Worm (Caenorhabditis elegans) whole organism, young adult: Measurements from ENCODE around the gene lgc-46.

Experiments
- F22D6.2 ChIP-seq: sonication (generic microtip); optimal IDR thresholded peaks from 2 replicates; lab custom pipeline; 2016; ENCODE audit warnings: mild to moderate bottlenecking, missing genetic modification characterization, missing compliant biosample characterization
- F39B2.1 ChIP-seq: fragments of 200-800 bp; sonication (Bioruptor generic); IDR thresholded peaks from 2 replicates; pipeline ENCODE4 v1.3.6; 2022; ENCODE audit warnings: missing genetic modification reagents, missing genetic modification characterization, missing compliant biosample characterization
- ama-1 ChIP-seq, 3 experiments: fragments of 150-350 bp in 1 of 3; sonication (generic microtip) in 2 of 3; optimal IDR thresholded peaks; 2 replicates each; lab custom pipeline; 2014 to 2018; ENCODE audit warnings: missing biosample characterization in 2 of 3, missing genetic modification characterization in 2 of 3, missing genetic modification reagents in 2 of 3
- let-526 ChIP-seq: fragments of 200-800 bp; sonication (Bioruptor generic); IDR thresholded peaks from 2 replicates; pipeline ENCODE4 v1.3.6; 2022; ENCODE audit warnings: missing genetic modification reagents, missing genetic modification characterization, missing compliant biosample characterization
- lin-26 ChIP-seq: fragments of 200-800 bp; sonication (Bioruptor generic); IDR thresholded peaks from 2 replicates; pipeline ENCODE4 v1.3.6; 2022; ENCODE audit warnings: missing genetic modification reagents, missing genetic modification characterization, missing compliant biosample characterization
- nfya-2 ChIP-seq: fragments of 200-800 bp; sonication (Bioruptor generic); IDR thresholded peaks from 2 replicates; pipeline ENCODE4 v1.3.6; 2022; ENCODE audit warnings: missing genetic modification reagents, missing genetic modification characterization, missing compliant biosample characterization
- nhr-90 ChIP-seq: sonication (generic microtip); optimal IDR thresholded peaks from 2 replicates; lab custom pipeline; 2016; ENCODE audit warnings: missing genotype, mild to moderate bottlenecking, missing genetic modification characterization, missing compliant biosample characterization
- unc-62 ChIP-seq: fragments of 150-350 bp; optimal IDR thresholded peaks from 2 replicates; lab custom pipeline; 2014; ENCODE audit warnings: missing biosample characterization, missing genetic modification reagents, missing genetic modification characterization
- zim-3 ChIP-seq: sonication (generic microtip); optimal IDR thresholded peaks from 2 replicates; lab custom pipeline; 2017; ENCODE audit warnings: mild to moderate bottlenecking, missing genetic modification characterization, moderate library complexity, missing compliant biosample characterization
- ztf-3 ChIP-seq: fragments of 200-800 bp; sonication (Bioruptor generic); optimal IDR thresholded peaks from 2 replicates; lab custom pipeline; 2018; ENCODE audit warnings: mild to moderate bottlenecking, missing genetic modification characterization, missing compliant biosample characterization

- TF ChIP-seq ama-1 (optimal IDR thresholded peaks at IDR 0.05; lab: Kevin White, UChicago): no peak
- no peak for TF ChIP-seq ama-1 (GFP tag; optimal IDR thresholded peaks at IDR 0.05; lab: Kevin White, UChicago)
- TF ChIP-seq nhr-90 (tag; lab: Kevin White, UChicago): no peak
- no peak for TF ChIP-seq F39B2.1
- no peak for TF ChIP-seq F22D6.2 (tag; lab: Kevin White, UChicago)
- TF ChIP-seq ztf-3 (GFP tag; lab: Kevin White, UChicago): no peak
- no peak for TF ChIP-seq lin-26 (GFP tag; lab: Robert Waterston, UW)
- no peak for TF ChIP-seq let-526 (GFP tag; lab: Robert Waterston, UW)
- no peak for TF ChIP-seq zim-3
- no peak for TF ChIP-seq nfya-2 (GFP tag; lab: Robert Waterston, UW)
- TF ChIP-seq unc-62: no peak
Observed at ce11 chrIII:1135925-1136324, at the start of gene lgc-46.
